Fruit fly (Drosophila melanogaster): Measurements from ENCODE around the gene Tengl2.

DNA sequence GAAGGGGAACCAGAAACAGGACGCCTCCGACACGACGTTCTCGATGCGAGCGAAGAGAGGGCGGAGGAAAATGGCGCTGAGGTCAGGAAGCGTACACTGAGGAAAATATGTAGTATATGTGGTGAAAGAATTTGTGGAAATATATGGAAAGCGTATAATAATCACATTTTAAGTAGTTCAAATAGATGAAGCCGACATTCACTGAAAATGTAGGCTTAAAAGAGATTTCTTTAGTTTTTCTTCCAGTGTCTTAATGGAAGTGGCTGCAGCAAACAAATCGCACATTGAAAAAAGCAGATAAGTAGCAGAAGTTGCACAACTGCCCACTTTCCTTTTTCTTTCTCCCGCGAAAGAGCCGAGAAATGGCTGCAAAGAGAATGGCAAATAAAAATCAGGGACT is 10.4 kb upstream of the Tengl2 start:
- TF ChIP-seq Hr39 (optimal IDR thresholded peaks at IDR 0.05) (no peak), Sox102F (GFP tag; optimal IDR thresholded peaks at IDR 0.05) (peak; percentile 26), croc (GFP tag; conservative IDR thresholded peaks at IDR 0.05) (no peak), CoRest (tag; optimal IDR thresholded peaks at IDR 0.05) (no peak), zf30C (GFP tag; optimal IDR thresholded peaks at IDR 0.05) (no peak), CG11093 (GFP tag; IDR thresholded peaks at IDR 0.05) (no peak), Oli (tag; optimal IDR thresholded peaks at IDR 0.05) (no peak), fru (optimal IDR thresholded peaks at IDR 0.05) (no peak), bbx (GFP tag; IDR thresholded peaks at IDR 0.05; ENCODE audit: partially characterized antibody) (no peak), CG30403 (GFP tag; optimal IDR thresholded peaks at IDR 0.05) (no peak), Rx (GFP tag; IDR thresholded peaks at IDR 0.05) (no peak)
